Fruit fly (Drosophila melanogaster) whole organism, wandering third instar larva: ENCODE measurements around the gene verm.
A peak's percentile ranks its signal among the peaks of the same experiment; 100 is the strongest.

Experiments used
- Abd-B ChIP-seq: fragments of >200 bp; optimal IDR thresholded peaks from 2 replicates; lab custom pipeline; 2017; ENCODE audit warnings: missing biosample characterization, missing genetic modification characterization
- CG9705 ChIP-seq: fragments of 200-800 bp; sonication (Bioruptor generic); optimal IDR thresholded peaks from 2 replicates; lab custom pipeline; 2018; ENCODE audit warnings: missing biosample characterization, mild to moderate bottlenecking, missing genetic modification characterization
- CrebA ChIP-seq: fragments of 200-800 bp; sonication (Bioruptor generic); optimal IDR thresholded peaks from 2 replicates; lab custom pipeline; 2016; ENCODE audit warnings: missing biosample characterization, mild to moderate bottlenecking, missing genetic modification characterization, borderline replicate concordance
- Dfd ChIP-seq: fragments of >200 bp; optimal IDR thresholded peaks from 2 replicates; lab custom pipeline; 2017; ENCODE audit warnings: missing biosample characterization, missing genetic modification characterization
- Dif ChIP-seq: fragments of 200-275, 200-300 bp; sonication (Bioruptor generic); optimal IDR thresholded peaks from 2 replicates; lab custom pipeline; 2018; ENCODE audit warnings: missing biosample characterization, missing genetic modification characterization; ENCODE audit not compliant: partially characterized antibody
- GATAd ChIP-seq: sonication (Bioruptor generic); optimal IDR thresholded peaks from 2 replicates; lab custom pipeline; 2016; ENCODE audit warnings: missing biosample characterization, missing genetic modification characterization
- HLH106 ChIP-seq: fragments of 200-800 bp; optimal IDR thresholded peaks from 3 replicates; lab custom pipeline; 2019; ENCODE audit warnings: missing biosample characterization, mild to moderate bottlenecking, missing genetic modification characterization, moderate library complexity
- Hnf4 ChIP-seq: fragments of 200-800 bp; sonication (Bioruptor generic); optimal IDR thresholded peaks from 2 replicates; lab custom pipeline; 2016; ENCODE audit warnings: missing biosample characterization, mild to moderate bottlenecking, missing genetic modification characterization
- Hr78 ChIP-seq: fragments of >200 bp; optimal IDR thresholded peaks from 2 replicates; lab custom pipeline; 2017; ENCODE audit warnings: missing biosample characterization, missing genetic modification characterization
- Hr83 ChIP-seq: fragments of 200-300 bp; sonication (Bioruptor generic); optimal IDR thresholded peaks from 2 replicates; lab custom pipeline; 2016; ENCODE audit warnings: missing biosample characterization, mild to moderate bottlenecking, missing genetic modification characterization, moderate library complexity; ENCODE audit not compliant: poor library complexity, severe bottlenecking
- Jra ChIP-seq: sonication (Bioruptor generic); optimal IDR thresholded peaks from 2 replicates; lab custom pipeline; 2016; ENCODE audit warnings: missing biosample characterization, missing genetic modification characterization
- Mio ChIP-seq: sonication (Bioruptor generic); optimal IDR thresholded peaks from 2 replicates; lab custom pipeline; 2016; ENCODE audit warnings: missing biosample characterization, missing genetic modification characterization
- Myc ChIP-seq: fragments of >200 bp; optimal IDR thresholded peaks from 2 replicates; lab custom pipeline; 2017
- N ChIP-seq: fragments of >200 bp; optimal IDR thresholded peaks from 2 replicates; lab custom pipeline; 2018; ENCODE audit warnings: missing biosample characterization, missing external identifiers, missing genetic modification characterization
- Rel ChIP-seq, 2 experiments: fragments of 200-800 bp; sonication (Bioruptor generic) in 1 of 2; optimal IDR thresholded peaks; 2 replicates in 1 of 2; 3 replicates in 1 of 2; lab custom pipeline; 2016 to 2019; ENCODE audit warnings: mild to moderate bottlenecking in 2 of 2, missing biosample characterization in 2 of 2, missing genetic modification characterization in 2 of 2, moderate library complexity in 1 of 2
- Sp1 ChIP-seq: fragments of 200-800 bp; sonication (Bioruptor generic); optimal IDR thresholded peaks from 3 replicates; lab custom pipeline; 2019; ENCODE audit warnings: missing biosample characterization, mild to moderate bottlenecking, missing genetic modification characterization, moderate library complexity
- br ChIP-seq: fragments of 200-800 bp; sonication (Bioruptor generic); optimal IDR thresholded peaks from 2 replicates; lab custom pipeline; 2016; ENCODE audit warnings: missing biosample characterization, missing genetic modification characterization
- brk ChIP-seq: fragments of 200-800 bp; sonication (Bioruptor generic); optimal IDR thresholded peaks from 2 replicates; lab custom pipeline; 2016; ENCODE audit warnings: missing biosample characterization, mild to moderate bottlenecking, missing genetic modification characterization
- dl ChIP-seq, 2 experiments: fragments of 175-275, 200-275 bp in 1 of 2; fragments of 200-275 bp in 1 of 2; sonication (Bioruptor generic); optimal IDR thresholded peaks; lab custom pipeline; 2018; ENCODE audit warnings: mild to moderate bottlenecking in 2 of 2, missing biosample characterization in 2 of 2, missing genetic modification characterization in 2 of 2, moderate library complexity in 2 of 2; ENCODE audit not compliant: partially characterized antibody in 2 of 2, insufficient read depth in 1 of 2
- dmrt93B ChIP-seq: fragments of 200-800 bp; sonication (Bioruptor generic); optimal IDR thresholded peaks from 2 replicates; lab custom pipeline; 2018; ENCODE audit warnings: missing biosample characterization, mild to moderate bottlenecking, missing genetic modification characterization
- dsf ChIP-seq: sonication (Bioruptor generic); optimal IDR thresholded peaks from 2 replicates; lab custom pipeline; 2016; ENCODE audit warnings: missing biosample characterization, missing genetic modification characterization, borderline replicate concordance
- ey ChIP-seq: fragments of 200-800 bp; sonication (Bioruptor generic); optimal IDR thresholded peaks from 2 replicates; lab custom pipeline; 2016; ENCODE audit warnings: missing biosample characterization, missing genetic modification characterization
- foxo ChIP-seq, 2 experiments: fragments of 200-800 bp; sonication (Bioruptor generic); optimal IDR thresholded peaks; 2 replicates in 1 of 2; 3 replicates in 1 of 2; lab custom pipeline; 2016 to 2017; ENCODE audit warnings: missing biosample characterization in 2 of 2, missing genetic modification characterization in 2 of 2
- fru ChIP-seq: fragments of 200-800 bp; sonication (Bioruptor generic); optimal IDR thresholded peaks from 3 replicates; lab custom pipeline; 2016; ENCODE audit warnings: missing biosample characterization, mild to moderate bottlenecking, missing genetic modification characterization
- h ChIP-seq: fragments of 200-800 bp; sonication (Bioruptor generic); optimal IDR thresholded peaks from 3 replicates; lab custom pipeline; 2016; ENCODE audit warnings: missing biosample characterization, mild to moderate bottlenecking, missing genetic modification characterization
- jim ChIP-seq: fragments of 175-275, 200-325 bp; sonication (Bioruptor generic); optimal IDR thresholded peaks from 2 replicates; lab custom pipeline; 2016; ENCODE audit warnings: missing biosample characterization, mild to moderate bottlenecking, missing genetic modification characterization
- pan ChIP-seq: fragments of >200 bp; optimal IDR thresholded peaks from 2 replicates; lab custom pipeline; 2017
- psq ChIP-seq: fragments of 200-800 bp; sonication (Bioruptor generic); optimal IDR thresholded peaks from 3 replicates; lab custom pipeline; 2017; ENCODE audit warnings: missing biosample characterization, mild to moderate bottlenecking, missing genetic modification characterization, moderate library complexity
- rgr ChIP-seq: fragments of 200-800 bp; sonication (Bioruptor generic); optimal IDR thresholded peaks from 3 replicates; lab custom pipeline; 2016; ENCODE audit warnings: missing biosample characterization, mild to moderate bottlenecking, missing genetic modification characterization
- sage ChIP-seq: fragments of 200-800 bp; sonication (Bioruptor generic); optimal IDR thresholded peaks from 2 replicates; lab custom pipeline; 2016; ENCODE audit warnings: missing biosample characterization, mild to moderate bottlenecking, missing genetic modification characterization
- sv ChIP-seq: fragments of 200-800 bp; sonication (Bioruptor generic); optimal IDR thresholded peaks from 3 replicates; lab custom pipeline; 2016; ENCODE audit warnings: missing biosample characterization, missing genetic modification characterization
- tai ChIP-seq: sonication (Bioruptor generic); optimal IDR thresholded peaks from 2 replicates; lab custom pipeline; 2016; ENCODE audit warnings: missing biosample characterization, missing genetic modification characterization
- usp ChIP-seq: fragments of >200 bp; optimal IDR thresholded peaks from 2 replicates; lab custom pipeline; 2017; ENCODE audit warnings: missing biosample characterization, missing genetic modification characterization
- woc ChIP-seq: sonication (Bioruptor generic); optimal IDR thresholded peaks from 2 replicates; lab custom pipeline; 2016; ENCODE audit warnings: missing biosample characterization, mild to moderate bottlenecking, missing genetic modification characterization

The verm gene

dm6 chr3L:19701106-19701505, 6.0 kb upstream of the verm start:
- TF ChIP-seq sage (GFP tag; lab: Kevin White, UChicago) (no peak), jim (GFP tag; lab: Kevin White, UChicago) (no peak), dmrt93B (no peak)

- TF ChIP-seq Dfd (GFP tag; lab: Kevin White, UChicago) (no peak), Myc (lab: Kevin White, UChicago) (no peak), Hr78 (GFP tag; lab: Kevin White, UChicago) (no peak), brk (GFP tag; lab: Kevin White, UChicago) (no peak), CG9705 (no peak), Hr83 (GFP tag; lab: Kevin White, UChicago) (no peak), HLH106 (no peak), tai (GFP tag; lab: Kevin White, UChicago) (no peak), CrebA (GFP tag; lab: Kevin White, UChicago) (no peak), dsf (GFP tag; lab: Kevin White, UChicago) (no peak), GATAd (GFP tag; lab: Kevin White, UChicago) (no peak), dmrt93B (no peak), Dif (no peak), br (GFP tag; lab: Kevin White, UChicago) (no peak), dl (GFP tag; optimal IDR thresholded peaks at IDR 0.05; lab: Kevin White, UChicago; ENCODE audit: insufficient read depth in 1 of 2, partially characterized antibody in 2 of 2) (no peak), N (GFP tag; lab: Kevin White, UChicago) (no peak)
These were observed 5.4 kb upstream of the verm start for dm6 chr3L:19700463-19700862.

- no peak for TF ChIP-seq dmrt93B
- peak; percentile 25 for TF ChIP-seq h (GFP tag; lab: Kevin White, UChicago)
- TF ChIP-seq Rel (GFP tag; optimal IDR thresholded peaks at IDR 0.05; lab: Kevin White, UChicago), result no peak
- no peak for TF ChIP-seq Rel (tag; optimal IDR thresholded peaks at IDR 0.05; lab: Kevin White, UChicago)
- TF ChIP-seq Hnf4 (GFP tag; lab: Kevin White, UChicago), result no peak
- no peak for TF ChIP-seq Hr78 (GFP tag; lab: Kevin White, UChicago)
- TF ChIP-seq usp (GFP tag; lab: Kevin White, UChicago), result no peak
- no peak for TF ChIP-seq GATAd (GFP tag; lab: Kevin White, UChicago)
- TF ChIP-seq sage (GFP tag; lab: Kevin White, UChicago), result no peak
- TF ChIP-seq sv (GFP tag; lab: Kevin White, UChicago), result peak; percentile 14
- TF ChIP-seq Mio (GFP tag; lab: Kevin White, UChicago), result no peak
- no peak for TF ChIP-seq Jra (GFP tag; lab: Kevin White, UChicago)
- no peak for TF ChIP-seq ey
- TF ChIP-seq Abd-B (GFP tag; lab: Kevin White, UChicago), result no peak
- no peak for TF ChIP-seq pan (lab: Kevin White, UChicago)
- no peak for TF ChIP-seq Hr83 (GFP tag; lab: Kevin White, UChicago)
- no peak for TF ChIP-seq Myc (lab: Kevin White, UChicago)
- peak; percentile 16 for TF ChIP-seq rgr (GFP tag; lab: Kevin White, UChicago)
- TF ChIP-seq CrebA (GFP tag; lab: Kevin White, UChicago), result no peak
- TF ChIP-seq brk (GFP tag; lab: Kevin White, UChicago), result no peak
- TF ChIP-seq Dfd (GFP tag; lab: Kevin White, UChicago), result no peak
- peak; percentile 11 for TF ChIP-seq fru (GFP tag; lab: Kevin White, UChicago)
- no peak for TF ChIP-seq CG9705
- TF ChIP-seq foxo (GFP tag; optimal IDR thresholded peaks at IDR 0.05; lab: Kevin White, UChicago), result peak in 1 of 2 experiments; percentile 35
- no peak for TF ChIP-seq woc (GFP tag; lab: Kevin White, UChicago)
These were observed 4.6 kb upstream of the verm start for dm6 chr3L:19699651-19700050.

DNA sequence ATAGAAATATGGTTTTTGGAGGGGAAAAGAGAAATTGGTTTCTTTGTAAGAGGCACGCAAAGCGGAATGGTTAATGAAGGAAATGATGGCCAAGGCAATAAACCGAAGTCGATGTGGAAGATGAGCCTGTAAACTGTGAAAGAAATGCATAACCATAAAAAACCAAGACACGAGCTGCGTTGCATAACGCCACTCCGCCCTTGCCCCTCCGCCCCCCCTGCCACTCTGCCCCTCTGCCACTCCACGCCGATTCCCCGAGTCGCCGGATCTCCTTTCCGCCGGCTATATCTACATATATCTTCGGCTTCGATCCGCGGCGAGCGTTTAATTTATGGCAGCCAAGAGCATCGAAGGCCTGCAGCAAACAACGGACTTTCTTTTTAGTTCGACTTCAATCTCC, 3.6 kb upstream of the verm start:
- TF ChIP-seq psq (GFP tag; lab: Kevin White, UChicago) (peak; percentile 23), sage (GFP tag; lab: Kevin White, UChicago) (no peak), Sp1 (GFP tag; lab: Kevin White, UChicago) (no peak)
